Worm (Caenorhabditis elegans) whole organism, young adult: ENCODE measurements around the gene rga-5.

Source experiments
- C17E4.6 ChIP-seq: fragments of 200-800 bp; sonication (Bioruptor generic); IDR thresholded peaks from 2 replicates; pipeline ENCODE4 v1.3.6; 2022; ENCODE audit warnings: missing genetic modification reagents, missing genetic modification characterization, missing compliant biosample characterization
- F22D6.2 ChIP-seq: sonication (generic microtip); optimal IDR thresholded peaks from 2 replicates; lab custom pipeline; 2016; ENCODE audit warnings: mild to moderate bottlenecking, missing genetic modification characterization, missing compliant biosample characterization
- F33H1.4 ChIP-seq: fragments of 200-800 bp; sonication (Bioruptor generic); IDR thresholded peaks from 2 replicates; pipeline ENCODE4 v1.3.6; 2022; ENCODE audit warnings: missing genetic modification reagents, missing genetic modification characterization, missing compliant biosample characterization
- K11D2.4 ChIP-seq: fragments of 200-800 bp; sonication (Bioruptor generic); IDR thresholded peaks from 2 replicates; pipeline ENCODE4 v1.3.6; 2022; ENCODE audit warnings: missing genetic modification reagents, missing genetic modification characterization, missing compliant biosample characterization
- T07F8.4 ChIP-seq: sonication (generic microtip); optimal IDR thresholded peaks from 2 replicates; lab custom pipeline; 2016; ENCODE audit warnings: mild to moderate bottlenecking, missing genetic modification characterization, moderate library complexity, missing compliant biosample characterization
- T26A5.8 ChIP-seq: sonication (generic microtip); optimal IDR thresholded peaks from 2 replicates; lab custom pipeline; 2016; ENCODE audit warnings: missing genetic modification characterization, missing compliant biosample characterization
- Y53G8AR.9 ChIP-seq: fragments of 200-800 bp; sonication (Bioruptor generic); conservative IDR thresholded peaks from 2 replicates; pipeline ENCODE4 v1.3.6; 2022; ENCODE audit warnings: missing genetic modification reagents, missing genetic modification characterization, missing compliant biosample characterization
- Y67H2A.10 ChIP-seq: fragments of 200-800 bp; sonication (Bioruptor generic); conservative IDR thresholded peaks from 2 replicates; pipeline ENCODE4 v1.3.6; 2022; ENCODE audit warnings: missing genetic modification reagents, missing genetic modification characterization, missing compliant biosample characterization
- ZK185.1 ChIP-seq: sonication (generic microtip); optimal IDR thresholded peaks from 2 replicates; lab custom pipeline; 2016; ENCODE audit warnings: mild to moderate bottlenecking, missing genetic modification characterization, missing compliant biosample characterization; ENCODE audit not compliant: poor library complexity, severe bottlenecking
- akir-1 ChIP-seq: fragments of 200-800 bp; sonication (Bioruptor generic); optimal IDR thresholded peaks from 2 replicates; lab custom pipeline; 2018; ENCODE audit warnings: mild to moderate bottlenecking, missing genetic modification characterization, moderate library complexity, missing compliant biosample characterization
- attf-5 ChIP-seq: fragments of 200-800 bp; sonication (Bioruptor generic); optimal IDR thresholded peaks from 2 replicates; lab custom pipeline; 2018; ENCODE audit warnings: mild to moderate bottlenecking, missing genetic modification characterization, missing compliant biosample characterization
- cebp-1 ChIP-seq, 2 experiments: fragments of 200-800 bp in 1 of 2; sonication (Bioruptor generic) in 1 of 2; sonication (generic microtip) in 1 of 2; IDR thresholded peaks in 1 of 2; optimal IDR thresholded peaks in 1 of 2; 2 replicates each; pipeline versions ENCODE4 v1.3.6 to Lab custom; 2017 to 2022; ENCODE audit warnings: missing compliant biosample characterization in 2 of 2, missing genetic modification characterization in 2 of 2, mild to moderate bottlenecking in 1 of 2, missing genetic modification reagents in 1 of 2, moderate library complexity in 1 of 2
- cebp-2 ChIP-seq: fragments of 200-800 bp; sonication (Bioruptor generic); IDR thresholded peaks from 2 replicates; pipeline ENCODE4 v1.3.6; 2022; ENCODE audit warnings: missing genetic modification characterization, missing compliant biosample characterization
- ceh-100 ChIP-seq: fragments of 200-800 bp; sonication (Bioruptor generic); IDR thresholded peaks from 2 replicates; pipeline ENCODE4 v1.3.6; 2022; ENCODE audit warnings: missing genetic modification reagents, missing genetic modification characterization, missing compliant biosample characterization
- ceh-79 ChIP-seq: sonication (generic microtip); optimal IDR thresholded peaks from 2 replicates; lab custom pipeline; 2017; ENCODE audit warnings: mild to moderate bottlenecking, missing genetic modification characterization, missing compliant biosample characterization
- chd-7 ChIP-seq: sonication (generic microtip); optimal IDR thresholded peaks from 2 replicates; lab custom pipeline; 2016; ENCODE audit warnings: mild to moderate bottlenecking, missing genetic modification characterization, moderate library complexity, missing compliant biosample characterization
- dpff-1 ChIP-seq: sonication (generic microtip); optimal IDR thresholded peaks from 2 replicates; lab custom pipeline; 2017; ENCODE audit warnings: mild to moderate bottlenecking, missing genetic modification characterization, missing compliant biosample characterization
- egl-44 ChIP-seq: fragments of 200-800 bp; sonication (Bioruptor generic); IDR thresholded peaks from 2 replicates; pipeline ENCODE4 v1.3.6; 2022; ENCODE audit warnings: missing genetic modification reagents, missing genetic modification characterization, missing compliant biosample characterization
- ekl-4 ChIP-seq: fragments of 200-800 bp; sonication (Bioruptor generic); IDR thresholded peaks from 2 replicates; pipeline ENCODE4 v1.3.6; 2022; ENCODE audit warnings: missing genetic modification reagents, missing genetic modification characterization, missing compliant biosample characterization
- ets-4 ChIP-seq: fragments of 200-800 bp; sonication (Bioruptor generic); optimal IDR thresholded peaks from 2 replicates; lab custom pipeline; 2018; ENCODE audit warnings: mild to moderate bottlenecking, missing genetic modification characterization, missing compliant biosample characterization
- fkh-3 ChIP-seq: sonication (generic microtip); optimal IDR thresholded peaks from 2 replicates; lab custom pipeline; 2016; ENCODE audit warnings: mild to moderate bottlenecking, missing genetic modification characterization, missing compliant biosample characterization
- hlh-26 ChIP-seq: fragments of 200-800 bp; sonication (Bioruptor generic); conservative IDR thresholded peaks from 2 replicates; pipeline ENCODE4 v1.3.6; 2022; ENCODE audit warnings: missing genetic modification reagents, missing genetic modification characterization, missing compliant biosample characterization
- hrde-1 ChIP-seq: sonication (generic microtip); optimal IDR thresholded peaks from 2 replicates; lab custom pipeline; 2016; ENCODE audit warnings: missing genetic modification characterization, mild to moderate bottlenecking, missing compliant biosample characterization, moderate library complexity, missing genotype, missing genetic modification reagents, borderline replicate concordance
- lag-1 ChIP-seq: fragments of 200-800 bp; sonication (Bioruptor generic); IDR thresholded peaks from 2 replicates; pipeline ENCODE4 v1.3.6; 2022; ENCODE audit warnings: missing genetic modification reagents, missing genetic modification characterization, missing compliant biosample characterization
- let-526 ChIP-seq: fragments of 200-800 bp; sonication (Bioruptor generic); IDR thresholded peaks from 2 replicates; pipeline ENCODE4 v1.3.6; 2022; ENCODE audit warnings: missing genetic modification reagents, missing genetic modification characterization, missing compliant biosample characterization
- lin-26 ChIP-seq: fragments of 200-800 bp; sonication (Bioruptor generic); IDR thresholded peaks from 2 replicates; pipeline ENCODE4 v1.3.6; 2022; ENCODE audit warnings: missing genetic modification reagents, missing genetic modification characterization, missing compliant biosample characterization
- lin-35 ChIP-seq, 3 experiments: fragments of 150-350 bp in 2 of 3; sonication (generic microtip) in 1 of 3; optimal IDR thresholded peaks; 2 replicates each; lab custom pipeline; 2014 to 2018; ENCODE audit warnings: missing biosample characterization in 3 of 3, missing genetic modification characterization in 3 of 3, missing genetic modification reagents in 3 of 3
- lsl-1 ChIP-seq: fragments of 200-800 bp; sonication (Bioruptor generic); optimal IDR thresholded peaks from 2 replicates; lab custom pipeline; 2018; ENCODE audit warnings: mild to moderate bottlenecking, missing genetic modification characterization, moderate library complexity, missing compliant biosample characterization
- madf-3 ChIP-seq: fragments of 200-800 bp; sonication (Bioruptor generic); IDR thresholded peaks from 2 replicates; pipeline ENCODE4 v1.3.6; 2022; ENCODE audit warnings: missing genetic modification reagents, missing genetic modification characterization, missing compliant biosample characterization
- madf-6 ChIP-seq: fragments of 200-800 bp; sonication (Bioruptor generic); IDR thresholded peaks from 2 replicates; pipeline ENCODE4 v1.3.6; 2022; ENCODE audit warnings: missing genetic modification reagents, missing genetic modification characterization, missing compliant biosample characterization
- mel-28 ChIP-seq: sonication (generic microtip); optimal IDR thresholded peaks from 2 replicates; lab custom pipeline; 2016; ENCODE audit warnings: borderline replicate concordance, mild to moderate bottlenecking, missing genetic modification characterization, missing compliant biosample characterization
- mes-4 ChIP-seq: sonication (generic microtip); optimal IDR thresholded peaks from 2 replicates; lab custom pipeline; 2016; ENCODE audit warnings: missing genotype, missing genetic modification characterization, missing compliant biosample characterization
- mxl-1 ChIP-seq: sonication (generic microtip); optimal IDR thresholded peaks from 2 replicates; lab custom pipeline; 2016; ENCODE audit warnings: missing genetic modification characterization, missing compliant biosample characterization
- repo-1 ChIP-seq: sonication (generic microtip); optimal IDR thresholded peaks from 2 replicates; lab custom pipeline; 2017; ENCODE audit warnings: mild to moderate bottlenecking, missing genetic modification characterization, missing compliant biosample characterization
- sdz-38 ChIP-seq: sonication (generic microtip); optimal IDR thresholded peaks from 2 replicates; lab custom pipeline; 2016; ENCODE audit warnings: missing genotype, missing genetic modification characterization, missing compliant biosample characterization
- snpc-1.1 ChIP-seq: sonication (generic microtip); optimal IDR thresholded peaks from 2 replicates; lab custom pipeline; 2017; ENCODE audit warnings: missing genetic modification characterization, mild to moderate bottlenecking, missing compliant biosample characterization, antibody characterized with exemption, moderate library complexity, missing genotype, missing genetic modification reagents; ENCODE audit not compliant: insufficient read depth
- snpc-4 ChIP-seq, 5 experiments: fragments of 150-350 bp in 1 of 5; sonication (generic microtip) in 4 of 5; optimal IDR thresholded peaks; 2 replicates each; lab custom pipeline; 2014 to 2018; ENCODE audit warnings: missing genetic modification characterization in 5 of 5, missing biosample characterization in 3 of 5, antibody characterized with exemption in 2 of 5, mild to moderate bottlenecking in 2 of 5, missing compliant biosample characterization in 2 of 5, missing genotype in 2 of 5, moderate library complexity in 2 of 5, missing genetic modification reagents in 1 of 5
- somi-1 ChIP-seq: fragments of 200-800 bp; sonication (Bioruptor generic); optimal IDR thresholded peaks from 2 replicates; lab custom pipeline; 2018; ENCODE audit warnings: mild to moderate bottlenecking, missing genetic modification characterization, missing compliant biosample characterization
- tbp1 ChIP-seq: fragments of 200-800 bp; sonication (Bioruptor generic); optimal IDR thresholded peaks from 2 replicates; lab custom pipeline; 2018; ENCODE audit warnings: mild to moderate bottlenecking, missing genetic modification characterization, missing compliant biosample characterization
- tlf-1 ChIP-seq: fragments of 200-800 bp; sonication (Bioruptor generic); optimal IDR thresholded peaks from 2 replicates; lab custom pipeline; 2018; ENCODE audit warnings: mild to moderate bottlenecking, missing genetic modification characterization, missing compliant biosample characterization
- unc-130 ChIP-seq: sonication (generic microtip); optimal IDR thresholded peaks from 2 replicates; lab custom pipeline; 2016; ENCODE audit warnings: missing genetic modification reagents, missing genetic modification characterization, missing compliant biosample characterization
- xnd-1 ChIP-seq: sonication (generic microtip); optimal IDR thresholded peaks from 2 replicates; lab custom pipeline; 2016; ENCODE audit warnings: missing genotype, missing genetic modification reagents, missing genetic modification characterization, missing compliant biosample characterization
- zim-3 ChIP-seq: sonication (generic microtip); optimal IDR thresholded peaks from 2 replicates; lab custom pipeline; 2017; ENCODE audit warnings: mild to moderate bottlenecking, missing genetic modification characterization, moderate library complexity, missing compliant biosample characterization
- ztf-25 ChIP-seq: fragments of 200-800 bp; sonication (Bioruptor generic); IDR thresholded peaks from 2 replicates; pipeline ENCODE4 v1.3.6; 2022; ENCODE audit warnings: missing genetic modification reagents, missing genetic modification characterization, missing compliant biosample characterization
- ztf-6 ChIP-seq: fragments of 200-800 bp; sonication (Bioruptor generic); IDR thresholded peaks from 2 replicates; pipeline ENCODE4 v1.3.6; 2022; ENCODE audit warnings: missing genetic modification reagents, missing genetic modification characterization, missing compliant biosample characterization

Gene rga-5

DNA sequence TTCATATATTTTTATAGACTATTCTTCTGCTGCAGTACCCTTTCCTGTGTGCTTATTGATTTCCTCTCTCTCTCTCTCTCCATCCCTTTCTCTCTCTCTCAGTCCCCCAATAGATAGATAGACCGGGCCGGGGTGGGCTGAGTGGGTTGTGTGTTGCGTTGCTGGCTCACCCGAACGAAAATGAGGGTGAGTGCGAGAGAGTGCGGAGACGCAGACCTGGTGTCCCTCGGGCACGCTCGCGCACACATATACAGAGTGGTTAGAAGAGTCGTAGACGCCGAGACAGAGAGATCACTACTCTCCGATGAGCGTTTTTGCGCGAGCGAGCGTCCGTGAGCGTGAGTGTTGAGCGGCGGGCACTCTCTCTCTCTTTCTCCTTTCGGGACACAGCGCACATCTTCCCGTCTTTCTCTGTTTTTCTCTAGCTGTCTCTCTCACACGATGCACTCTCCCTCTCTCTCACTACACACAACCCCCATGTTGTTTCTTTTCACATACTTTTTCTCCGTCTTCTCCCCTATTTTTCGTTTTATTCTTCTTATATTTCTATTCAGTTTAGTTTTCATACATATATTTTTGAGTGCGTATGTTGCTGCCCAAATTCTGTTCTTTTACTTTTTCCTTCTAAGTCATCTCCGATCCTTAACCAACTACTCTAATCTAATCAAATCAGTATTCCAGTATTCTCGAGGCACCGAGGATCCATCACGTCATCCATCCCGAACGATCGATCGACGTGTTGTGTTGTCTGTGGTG is 59.9 kb downstream of the rga-5 start, which contains the start of gene lin-66 (continued):
- TF ChIP-seq snpc-1.1 (tag; lab: Kevin White, UChicago) (no peak), mxl-1 (tag; lab: Kevin White, UChicago) (no peak), K11D2.4 (GFP tag; lab: Robert Waterston, UW) (peak; percentile 73), lin-35 (GFP tag; optimal IDR thresholded peaks at IDR 0.05; lab: Kevin White, UChicago) (no peak), attf-5 (GFP tag; lab: Kevin White, UChicago) (peak; percentile 94), snpc-4 (GFP tag; optimal IDR thresholded peaks at IDR 0.05; lab: Kevin White, UChicago) (no peak), snpc-4 (tag; optimal IDR thresholded peaks at IDR 0.05; lab: Kevin White, UChicago) (peak; percentile 37 to 84 (median 72)), dpff-1 (no peak), zim-3 (no peak), ceh-79 (tag; lab: Kevin White, UChicago) (peak; percentile 62), sdz-38 (tag; lab: Kevin White, UChicago) (no peak), tlf-1 (peak; percentile 65), hrde-1 (tag; lab: Kevin White, UChicago) (no peak), T26A5.8 (tag; lab: Kevin White, UChicago) (no peak), chd-7 (tag; lab: Kevin White, UChicago) (peak; percentile 85), repo-1 (peak; percentile 75), ztf-6 (0 out of 2 replicates have a peak, but pooled peaks have one; percentile 31), ekl-4 (peak; percentile 84), Y67H2A.10 (peak; percentile 84), xnd-1 (tag; lab: Kevin White, UChicago) (no peak), C17E4.6 (GFP tag; lab: Robert Waterston, UW) (peak; percentile 38; the same call in 1 of the 2 replicates), somi-1 (GFP tag; lab: Kevin White, UChicago) (peak; percentile 68), ceh-100 (GFP tag; lab: Robert Waterston, UW) (no peak), fkh-3 (tag; lab: Kevin White, UChicago) (no peak), ZK185.1 (tag; lab: Kevin White, UChicago) (peak; percentile 78), madf-3 (0 out of 2 replicates have a peak, but pooled peaks have one; percentile 48), unc-130 (no peak), Y53G8AR.9 (GFP tag; lab: Robert Waterston, UW) (peak; percentile 69; the same call in 1 of the 2 replicates), mes-4 (tag; lab: Kevin White, UChicago) (no peak), lin-26 (GFP tag; lab: Robert Waterston, UW) (peak; percentile 75; the same call in 1 of the 2 replicates), madf-6 (GFP tag; lab: Robert Waterston, UW) (0 out of 2 replicates have a peak, but pooled peaks have one; percentile 28), F22D6.2 (tag; lab: Kevin White, UChicago) (peak; percentile 46), lag-1 (no peak), let-526 (GFP tag; lab: Robert Waterston, UW) (peak; percentile 50; the same call in 1 of the 2 replicates), hlh-26 (GFP tag; lab: Robert Waterston, UW) (no peak), T07F8.4 (tag; lab: Kevin White, UChicago) (no peak), ets-4 (peak; percentile 42), akir-1 (GFP tag; lab: Kevin White, UChicago) (peak; percentile 16), egl-44 (peak; percentile 64; the same call in 1 of the 2 replicates), F33H1.4 (GFP tag; lab: Robert Waterston, UW) (peak; percentile 53), lsl-1 (no peak), tbp1 (GFP tag; lab: Kevin White, UChicago) (peak; percentile 53), cebp-1 (GFP tag; IDR thresholded peaks at IDR 0.05; lab: Robert Waterston, UW) (peak; percentile 66), cebp-1 (tag; optimal IDR thresholded peaks at IDR 0.05; lab: Kevin White, UChicago) (peak; percentile 88), mel-28 (tag; lab: Kevin White, UChicago) (no peak), ztf-25 (GFP tag; lab: Robert Waterston, UW) (no peak), cebp-2 (GFP tag; lab: Robert Waterston, UW) (peak; percentile 93)
